Worm (Caenorhabditis elegans) whole organism, L4/young adult: ENCODE measurements around the gene prmt-4.

Source experiments
- W03F9.2 ChIP-seq: fragments of 150-350 bp; optimal IDR thresholded peaks from 2 replicates; lab custom pipeline; 2014; ENCODE audit warnings: missing biosample characterization, missing genetic modification characterization
- dao-5 ChIP-seq: sonication (generic microtip); optimal IDR thresholded peaks from 2 replicates; lab custom pipeline; 2016; ENCODE audit warnings: missing genotype, missing genetic modification characterization, moderate library complexity, missing compliant biosample characterization

DNA sequence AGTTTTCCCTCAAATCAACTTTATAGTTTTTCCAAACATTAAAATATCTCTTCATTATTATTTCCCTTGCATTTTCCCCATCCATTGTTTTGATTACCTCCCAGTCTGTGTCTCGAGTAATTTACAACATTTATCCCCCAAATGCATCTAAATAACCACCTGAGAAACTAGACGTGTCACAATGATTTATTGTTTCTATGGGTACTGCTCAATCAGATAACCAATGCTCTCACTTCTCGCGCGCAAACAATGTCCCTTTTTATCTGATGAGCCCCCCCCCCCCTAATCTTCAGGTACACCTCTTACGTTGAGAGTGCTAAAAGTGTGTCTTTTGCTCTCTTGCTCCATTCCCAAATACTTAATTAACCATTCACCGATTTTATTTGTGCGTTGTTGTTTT, 49.4 kb downstream of the prmt-4 start:
- no peak for TF ChIP-seq W03F9.2 (tag; lab: Kevin White, UChicago)
- TF ChIP-seq dao-5: no peak
